Fruit fly (Drosophila melanogaster): ENCODE results near the gene Cp36.

DNA sequence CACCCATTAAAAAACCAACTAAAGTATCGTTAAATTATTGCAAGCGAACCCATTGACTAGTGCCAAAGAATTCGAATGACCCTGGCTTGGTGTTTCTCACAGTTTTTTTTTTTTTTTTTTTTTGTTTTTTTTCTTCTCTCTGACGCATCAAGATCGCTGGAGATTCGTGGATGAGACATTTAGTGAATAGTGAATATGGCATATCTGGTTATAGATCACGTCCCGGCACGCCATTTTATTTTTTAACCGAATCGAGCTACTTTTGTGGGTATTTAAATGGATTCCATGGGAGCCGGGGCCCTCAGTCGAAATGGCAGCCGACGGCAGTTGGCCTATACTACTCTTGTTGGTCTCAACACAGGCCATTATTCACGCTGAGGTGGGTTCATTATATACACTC is 2.3 kb upstream of the Cp36 start, which contains the start of gene Cp7Fc:
- no peak for TF ChIP-seq CG32264 (GFP tag; optimal IDR thresholded peaks at IDR 0.05)
- no peak for TF ChIP-seq N (GFP tag; optimal IDR thresholded peaks at IDR 0.05)
